Fruit fly (Drosophila melanogaster): ENCODE data around the gene hog.

DNA sequence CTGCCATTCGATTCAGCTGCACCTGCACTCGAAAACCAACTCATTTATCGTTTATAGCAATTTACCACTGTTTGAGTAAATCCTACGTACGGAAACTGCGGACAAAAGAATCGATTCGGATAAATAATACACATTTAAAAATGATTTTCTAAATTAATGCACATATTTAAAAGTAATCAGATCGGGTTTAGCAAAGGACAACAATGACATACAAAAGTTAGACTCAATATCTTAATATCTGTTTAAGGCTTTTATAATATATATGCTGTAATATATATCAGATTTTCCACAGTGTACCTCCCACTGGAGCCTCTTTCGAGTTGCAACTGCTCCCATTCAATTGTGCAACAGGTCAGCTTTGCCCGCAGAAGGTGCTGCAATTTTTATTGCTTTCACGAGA lies 40.6 kb downstream of the hog start:
- TF ChIP-seq EcR (GFP tag; optimal IDR thresholded peaks at IDR 0.05) (no peak), Dll (optimal IDR thresholded peaks at IDR 0.05) (no peak), CG8478 (optimal IDR thresholded peaks at IDR 0.05) (no peak), usp (GFP tag; optimal IDR thresholded peaks at IDR 0.05) (no peak), psq (optimal IDR thresholded peaks at IDR 0.05) (no peak)

Data from whole organism.